Worm (Caenorhabditis elegans): Measurements from ENCODE around the gene sex-1.

DNA sequence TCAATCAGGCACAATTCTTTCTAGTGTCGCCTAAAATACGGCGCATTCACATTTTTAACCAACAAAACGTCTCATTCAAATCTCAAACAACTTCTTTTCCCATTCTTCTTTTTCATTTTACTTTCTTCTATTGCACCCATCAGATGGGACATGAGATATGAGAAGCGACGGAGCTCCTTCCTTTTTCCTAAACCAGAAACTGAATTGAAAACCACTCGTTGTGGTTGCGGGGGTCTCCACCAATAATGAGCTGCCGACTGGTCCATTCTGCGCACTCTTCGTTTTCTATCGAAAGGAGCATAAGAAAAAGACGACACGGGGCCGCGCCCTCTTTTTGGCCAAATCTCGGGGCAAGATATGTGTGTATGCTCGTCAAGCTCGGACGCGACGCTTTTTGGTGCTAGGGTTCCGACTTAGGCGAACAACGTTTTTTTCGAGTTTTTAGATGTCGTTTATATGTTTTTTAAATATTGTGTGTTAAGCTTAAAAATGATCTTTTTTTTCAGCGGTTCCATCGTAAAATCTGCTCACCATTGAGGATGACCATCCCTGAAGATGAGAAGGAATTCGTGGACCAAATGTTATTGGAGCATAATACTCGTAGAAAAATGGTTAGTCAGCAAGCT lies 50.8 kb downstream of the sex-1 start, which contains the start of gene F09B9.5:
- no peak for TF ChIP-seq flt-1 (GFP tag; IDR thresholded peaks at IDR 0.05)
- TF ChIP-seq hmg-4 (GFP tag; optimal IDR thresholded peaks at IDR 0.05), result no peak
- no peak for TF ChIP-seq aly-1 (tag; optimal IDR thresholded peaks at IDR 0.05)
- no peak for TF ChIP-seq ama-1 (optimal IDR thresholded peaks at IDR 0.05)
- no peak for TF ChIP-seq tra-4 (tag; optimal IDR thresholded peaks at IDR 0.05)
- TF ChIP-seq tbx-37 (GFP tag; conservative IDR thresholded peaks at IDR 0.05), result no peak
- no peak for TF ChIP-seq hmbx-1 (tag; optimal IDR thresholded peaks at IDR 0.05)
- no peak for TF ChIP-seq hnd-1 (tag; optimal IDR thresholded peaks at IDR 0.05)
- no peak for TF ChIP-seq sea-1 (GFP tag; conservative IDR thresholded peaks at IDR 0.05)
- TF ChIP-seq ceh-13 (GFP tag; optimal IDR thresholded peaks at IDR 0.05), result no peak
- no peak for TF ChIP-seq ceh-36 (tag; optimal IDR thresholded peaks at IDR 0.05)
